Fruit fly (Drosophila melanogaster) whole organism, embryonic: ENCODE results near the gene CG15473.

ENCODE experiments used
- Adf1 ChIP-seq: fragments of 200-800 bp; sonication (Bioruptor generic); IDR thresholded peaks from 2 replicates; pipeline ENCODE4 v1.3.6; 2022; ENCODE audit warnings: missing biosample characterization, missing genetic modification characterization
- CG11504 ChIP-seq: fragments of 200-800 bp; sonication (Bioruptor generic); optimal IDR thresholded peaks from 3 replicates; lab custom pipeline; 2019; ENCODE audit warnings: missing biosample characterization, mild to moderate bottlenecking, missing genetic modification characterization, moderate library complexity
- CG11695 ChIP-seq: fragments of 200-800 bp; sonication (Bioruptor generic); IDR thresholded peaks from 3 replicates; pipeline ENCODE4 v1.3.6; 2022; ENCODE audit warnings: missing biosample characterization, missing genetic modification characterization
- CG11696 ChIP-seq: fragments of 200-800 bp; sonication (Bioruptor generic); IDR thresholded peaks from 2 replicates; pipeline ENCODE4 v1.3.6; 2022; ENCODE audit warnings: missing biosample characterization, missing genetic modification characterization
- CG12219 ChIP-seq: fragments of 200-800 bp; sonication (Bioruptor generic); optimal IDR thresholded peaks from 3 replicates; lab custom pipeline; 2018; ENCODE audit warnings: missing biosample characterization, mild to moderate bottlenecking, missing genetic modification characterization
- CG12391 ChIP-seq: fragments of 200-800 bp; sonication (Bioruptor generic); optimal IDR thresholded peaks from 3 replicates; lab custom pipeline; 2018; ENCODE audit warnings: missing biosample characterization, mild to moderate bottlenecking, missing genetic modification characterization, moderate library complexity
- CG12769 ChIP-seq: fragments of 200-800 bp; sonication (Bioruptor generic); optimal IDR thresholded peaks from 2 replicates; lab custom pipeline; 2019; ENCODE audit warnings: missing biosample characterization, mild to moderate bottlenecking, missing genetic modification characterization, moderate library complexity
- CG15073 ChIP-seq: fragments of 200-800 bp; sonication (Bioruptor generic); optimal IDR thresholded peaks from 2 replicates; lab custom pipeline; 2016; ENCODE audit warnings: missing biosample characterization, missing genetic modification characterization
- CG15514 ChIP-seq: fragments of 200-800 bp; sonication (Bioruptor generic); optimal IDR thresholded peaks from 3 replicates; lab custom pipeline; 2017; ENCODE audit warnings: missing biosample characterization, missing genetic modification characterization, mild to moderate bottlenecking, moderate library complexity, missing genetic modification reagents
- CG15601 ChIP-seq: fragments of 200-800 bp; sonication (Bioruptor generic); optimal IDR thresholded peaks from 3 replicates; lab custom pipeline; 2019; ENCODE audit warnings: missing biosample characterization, mild to moderate bottlenecking, missing genetic modification characterization, moderate library complexity
- CG1603 ChIP-seq: fragments of 200-800 bp; sonication (Bioruptor generic); optimal IDR thresholded peaks from 2 replicates; lab custom pipeline; 2019; ENCODE audit warnings: missing biosample characterization, mild to moderate bottlenecking, missing genetic modification characterization, moderate library complexity
- CG17186 ChIP-seq: fragments of 200-800 bp; sonication (Bioruptor generic); optimal IDR thresholded peaks from 3 replicates; lab custom pipeline; 2017; ENCODE audit warnings: missing biosample characterization, missing genetic modification reagents, missing genetic modification characterization
- CG18476 ChIP-seq: fragments of 200-800 bp; sonication (Bioruptor generic); optimal IDR thresholded peaks from 2 replicates; lab custom pipeline; 2016; ENCODE audit warnings: missing biosample characterization, mild to moderate bottlenecking, missing genetic modification characterization
- CG18599 ChIP-seq: fragments of 200-800 bp; sonication (Bioruptor generic); optimal IDR thresholded peaks from 3 replicates; lab custom pipeline; 2017; ENCODE audit warnings: missing biosample characterization, missing genetic modification characterization, mild to moderate bottlenecking, moderate library complexity, missing genetic modification reagents
- CG2120 ChIP-seq: fragments of 200-800 bp; sonication (Bioruptor generic); optimal IDR thresholded peaks from 3 replicates; lab custom pipeline; 2016; ENCODE audit warnings: missing biosample characterization, missing genetic modification characterization
- CG2678 ChIP-seq: fragments of 200-800 bp; sonication (Bioruptor generic); optimal IDR thresholded peaks from 3 replicates; lab custom pipeline; 2019; ENCODE audit warnings: missing biosample characterization, mild to moderate bottlenecking, missing genetic modification characterization, moderate library complexity
- CG2889 ChIP-seq: fragments of 200-800 bp; sonication (Bioruptor generic); IDR thresholded peaks from 3 replicates; pipeline ENCODE4 v1.3.6; 2022; ENCODE audit warnings: missing biosample characterization, missing genetic modification characterization
- CG30020 ChIP-seq: fragments of 200-800 bp; optimal IDR thresholded peaks from 2 replicates; lab custom pipeline; 2019; ENCODE audit warnings: missing biosample characterization, mild to moderate bottlenecking, missing genetic modification characterization, moderate library complexity
- CG32532 ChIP-seq: fragments of 200-800 bp; sonication (Bioruptor generic); IDR thresholded peaks from 2 replicates; pipeline ENCODE4 v1.3.6; 2022; ENCODE audit warnings: missing biosample characterization, missing genetic modification characterization
- CG6854 ChIP-seq: fragments of 200-800 bp; sonication (Bioruptor generic); optimal IDR thresholded peaks from 3 replicates; lab custom pipeline; 2017; ENCODE audit warnings: missing biosample characterization, mild to moderate bottlenecking, missing genetic modification characterization
- Dbx ChIP-seq: fragments of 200-800 bp; sonication (Bioruptor generic); IDR thresholded peaks from 3 replicates; pipeline ENCODE4 v1.3.6; 2022; ENCODE audit warnings: missing biosample characterization, missing genetic modification characterization
- Deaf1 ChIP-seq: fragments of 200-800 bp; optimal IDR thresholded peaks from 3 replicates; lab custom pipeline; 2019; ENCODE audit warnings: missing biosample characterization, mild to moderate bottlenecking, missing genetic modification characterization, moderate library complexity
- Dek ChIP-seq: fragments of 200-800 bp; sonication (Bioruptor generic); optimal IDR thresholded peaks from 3 replicates; lab custom pipeline; 2019; ENCODE audit warnings: missing biosample characterization, mild to moderate bottlenecking, missing genetic modification characterization, moderate library complexity
- Ets65A ChIP-seq: fragments of 200-800 bp; sonication (Bioruptor generic); peaks from one replicate; lab custom pipeline; 2016; ENCODE audit warnings: missing biosample characterization, missing genetic modification characterization
- Ets97D ChIP-seq: fragments of 200-800 bp; sonication (Bioruptor generic); optimal IDR thresholded peaks from 3 replicates; lab custom pipeline; 2016; ENCODE audit warnings: missing biosample characterization, missing genetic modification characterization
- HmgZ ChIP-seq: fragments of 200-800 bp; sonication (Bioruptor generic); optimal IDR thresholded peaks from 2 replicates; lab custom pipeline; 2018; ENCODE audit warnings: missing biosample characterization, mild to moderate bottlenecking, missing genetic modification characterization
- Lim3 ChIP-seq: fragments of 200-800 bp; sonication (Bioruptor generic); IDR thresholded peaks from 2 replicates; pipeline ENCODE4 v1.3.6; 2022; ENCODE audit warnings: missing biosample characterization, missing genetic modification characterization
- Med ChIP-seq: fragments of 200-800 bp; sonication (Bioruptor generic); peaks from one replicate; lab custom pipeline; 2016; ENCODE audit warnings: missing biosample characterization, missing genetic modification characterization, mild to moderate bottlenecking, inconsistent platforms, moderate library complexity
- Pdp1 ChIP-seq, 2 experiments: fragments of 200-800 bp; sonication (Bioruptor generic); optimal IDR thresholded peaks; 3 replicates each; lab custom pipeline; 2016; ENCODE audit warnings: missing biosample characterization in 2 of 2, missing genetic modification characterization in 2 of 2, mild to moderate bottlenecking in 1 of 2, moderate library complexity in 1 of 2
- Sry-δ ChIP-seq: fragments of 200-800 bp; sonication (Bioruptor generic); optimal IDR thresholded peaks from 2 replicates; lab custom pipeline; 2016; ENCODE audit warnings: missing biosample characterization, missing genetic modification characterization
- Xbp1 ChIP-seq: fragments of 200-800 bp; sonication (Bioruptor generic); optimal IDR thresholded peaks from 3 replicates; lab custom pipeline; 2016; ENCODE audit warnings: missing biosample characterization, mild to moderate bottlenecking, missing genetic modification characterization
- al ChIP-seq: fragments of 200-800 bp; sonication (Bioruptor generic); IDR thresholded peaks from 2 replicates; pipeline ENCODE4 v1.3.6; 2022; ENCODE audit warnings: missing biosample characterization, missing genetic modification characterization
- ara ChIP-seq: fragments of 200-800 bp; sonication (Bioruptor generic); IDR thresholded peaks from 2 replicates; pipeline ENCODE4 v1.3.6; 2022; ENCODE audit warnings: missing biosample characterization, missing genetic modification characterization
- bowl ChIP-seq: fragments of 200-800 bp; sonication (Bioruptor generic); IDR thresholded peaks from 2 replicates; pipeline ENCODE4 v1.3.6; 2022; ENCODE audit warnings: missing biosample characterization, missing genetic modification characterization
- cas ChIP-seq: fragments of 200-800 bp; sonication (Bioruptor generic); IDR thresholded peaks from 2 replicates; pipeline ENCODE4 v1.3.6; 2022; ENCODE audit warnings: missing biosample characterization, missing genetic modification characterization
- cato ChIP-seq: fragments of 200-800 bp; sonication (Bioruptor generic); optimal IDR thresholded peaks from 2 replicates; lab custom pipeline; 2016; ENCODE audit warnings: missing biosample characterization, missing genetic modification characterization, borderline replicate concordance
- ci ChIP-seq: fragments of 200-800 bp; sonication (Bioruptor generic); IDR thresholded peaks from 3 replicates; pipeline ENCODE4 v1.3.6; 2022; ENCODE audit warnings: missing biosample characterization, missing genetic modification characterization
- dysf ChIP-seq: fragments of 200-800 bp; sonication (Bioruptor generic); IDR thresholded peaks from 3 replicates; pipeline ENCODE4 v1.3.6; 2022; ENCODE audit warnings: missing biosample characterization, missing genetic modification characterization
- fd102C ChIP-seq: fragments of 200-800 bp; sonication (Bioruptor generic); optimal IDR thresholded peaks from 2 replicates; lab custom pipeline; 2018; ENCODE audit warnings: missing biosample characterization, mild to moderate bottlenecking, missing genetic modification characterization, moderate library complexity
- gem ChIP-seq: fragments of 200-800 bp; sonication (Bioruptor generic); optimal IDR thresholded peaks from 2 replicates; lab custom pipeline; 2019; ENCODE audit warnings: missing biosample characterization, mild to moderate bottlenecking, missing genetic modification characterization, moderate library complexity
- grau ChIP-seq: fragments of 200-800 bp; optimal IDR thresholded peaks from 3 replicates; lab custom pipeline; 2019; ENCODE audit warnings: missing biosample characterization, mild to moderate bottlenecking, missing genetic modification characterization, moderate library complexity
- jing ChIP-seq: fragments of 200-800 bp; sonication (Bioruptor generic); optimal IDR thresholded peaks from 2 replicates; lab custom pipeline; 2018; ENCODE audit warnings: missing biosample characterization, mild to moderate bottlenecking, missing genetic modification characterization
- lab ChIP-seq: fragments of 200-800 bp; sonication (Bioruptor generic); optimal IDR thresholded peaks from 3 replicates; lab custom pipeline; 2017; ENCODE audit warnings: missing biosample characterization, missing genetic modification characterization, mild to moderate bottlenecking, moderate library complexity, missing genetic modification reagents
- lilli ChIP-seq: fragments of 200-800 bp; sonication (Bioruptor generic); optimal IDR thresholded peaks from 3 replicates; lab custom pipeline; 2016; ENCODE audit warnings: missing biosample characterization, missing genetic modification characterization
- onecut ChIP-seq: fragments of 200-800 bp; sonication (Bioruptor generic); IDR thresholded peaks from 2 replicates; pipeline ENCODE4 v1.3.6; 2022; ENCODE audit warnings: missing biosample characterization, missing genetic modification characterization
- otp ChIP-seq: fragments of 200-800 bp; sonication (Bioruptor generic); IDR thresholded peaks from 3 replicates; pipeline ENCODE4, ENCODE4 v1.3.6; 2022; ENCODE audit warnings: missing biosample characterization, missing genetic modification characterization
- row ChIP-seq: fragments of 200-800 bp; sonication (Bioruptor generic); IDR thresholded peaks from 3 replicates; pipeline ENCODE4 v1.3.6; 2022; ENCODE audit warnings: missing biosample characterization, missing genetic modification characterization
- sens ChIP-seq: fragments of 200-800 bp; sonication (Bioruptor generic); peaks from one replicate; lab custom pipeline; 2016; ENCODE audit warnings: missing biosample characterization, missing genetic modification characterization
- tin ChIP-seq: fragments of 200-800 bp; sonication (Bioruptor generic); optimal IDR thresholded peaks from 3 replicates; lab custom pipeline; 2016; ENCODE audit warnings: missing biosample characterization, missing genetic modification characterization
- toy ChIP-seq: fragments of 200-800 bp; sonication (Bioruptor generic); IDR thresholded peaks from 2 replicates; pipeline ENCODE4 v1.3.6; 2022; ENCODE audit warnings: missing biosample characterization, missing genetic modification characterization
- wdn ChIP-seq: fragments of 200-800 bp; sonication (Bioruptor generic); IDR thresholded peaks from 2 replicates; pipeline ENCODE4 v1.3.6; 2022; ENCODE audit warnings: missing biosample characterization, missing genetic modification characterization

Gene CG15473

dm6 chrX:4694104-4694503 is 39.8 kb upstream of the CG15473 start (continued):
- TF ChIP-seq Pdp1 (GFP tag; optimal IDR thresholded peaks at IDR 0.05; lab: Kevin White, UChicago) (peak in 1 of 2 experiments; percentile 81), Adf1 (GFP tag; lab: Robert Waterston, UW) (no peak), CG11696 (GFP tag; lab: Robert Waterston, UW) (no peak), ara (no peak), otp (GFP tag; lab: Robert Waterston, UW) (no peak), toy (GFP tag; lab: Robert Waterston, UW) (no peak), CG11695 (no peak), CG6854 (GFP tag; lab: Kevin White, UChicago) (no peak), al (GFP tag; lab: Robert Waterston, UW) (no peak), bowl (GFP tag; lab: Robert Waterston, UW) (no peak), Ets65A (GFP tag; lab: Kevin White, UChicago) (peak; percentile 31), Deaf1 (tag; lab: Kevin White, UChicago) (no peak)

dm6 chrX:4692963-4693362 is 38.7 kb upstream of the CG15473 start:
- TF ChIP-seq CG18476 (GFP tag; lab: Kevin White, UChicago) (no peak), Med (GFP tag; lab: Kevin White, UChicago) (peak; percentile 64), gem (tag; lab: Kevin White, UChicago) (peak; percentile 28), CG12769 (peak; percentile 21), grau (tag; lab: Kevin White, UChicago) (peak; percentile 12), HmgZ (tag; lab: Kevin White, UChicago) (no peak), CG18599 (peak; percentile 41), CG12391 (tag; lab: Kevin White, UChicago) (no peak), CG15514 (GFP tag; lab: Kevin White, UChicago) (peak; percentile 5), CG1603 (tag; lab: Kevin White, UChicago) (peak; percentile 36), CG15601 (tag; lab: Kevin White, UChicago) (no peak), dysf (GFP tag; lab: Robert Waterston, UW) (peak; percentile 38; the same call in 1 of the 3 replicates), CG11696 (GFP tag; lab: Robert Waterston, UW) (no peak), jing (GFP tag; lab: Kevin White, UChicago) (no peak), CG15073 (GFP tag; lab: Kevin White, UChicago) (no peak), CG32532 (GFP tag; lab: Robert Waterston, UW) (peak; percentile 18; the same call in 1 of the 2 replicates), CG17186 (GFP tag; lab: Kevin White, UChicago) (no peak), tin (no peak), wdn (no peak), CG12219 (no peak), CG30020 (tag; lab: Kevin White, UChicago) (no peak), row (GFP tag; lab: Robert Waterston, UW) (peak; percentile 38), fd102C (GFP tag; lab: Kevin White, UChicago) (no peak), Xbp1 (GFP tag; lab: Kevin White, UChicago) (peak; percentile 15), Dbx (no peak), sens (GFP tag; lab: Kevin White, UChicago) (peak; percentile 81), CG2120 (GFP tag; lab: Kevin White, UChicago) (peak; percentile 30), CG2678 (tag; lab: Kevin White, UChicago) (peak; percentile 6), Lim3 (GFP tag; lab: Robert Waterston, UW) (no peak), Ets97D (no peak), lab (GFP tag; lab: Kevin White, UChicago) (peak; percentile 32), CG2889 (no peak), lilli (GFP tag; lab: Kevin White, UChicago) (peak; percentile 4), onecut (GFP tag; lab: Robert Waterston, UW) (peak; percentile 76), Sry-δ (GFP tag; lab: Kevin White, UChicago) (no peak), cato (GFP tag; lab: Kevin White, UChicago) (no peak), ci (GFP tag; lab: Robert Waterston, UW) (no peak), CG11504 (peak; percentile 15), Dek (no peak), cas (GFP tag; lab: Robert Waterston, UW) (no peak)
